Worm (Caenorhabditis elegans) whole organism, dauer: ENCODE data around the gene srx-78.

Experiments used
- unc-62 ChIP-seq: sonication (generic microtip); optimal IDR thresholded peaks from 2 replicates; lab custom pipeline; 2017; ENCODE audit warnings: missing biosample characterization, missing genetic modification reagents, missing genetic modification characterization

Gene srx-78

ce11 chrV:15094749-15095148, at the start of gene srx-78:
Gene srx-78 (plus strand): TSS chrV:15095049.
- no peak for TF ChIP-seq unc-62 (GFP tag; lab: Kevin White, UChicago)

ce11 chrV:15048107-15048506, 46.7 kb upstream of the srx-78 start, which contains the start of gene sdc-3:
Gene sdc-3 (minus strand): TSS chrV:15048207.
- no peak for TF ChIP-seq unc-62 (GFP tag; lab: Kevin White, UChicago)

- TF ChIP-seq unc-62 (GFP tag; lab: Kevin White, UChicago): no peak
Observed at ce11 chrV:15051720-15052119, 43.1 kb upstream of the srx-78 start.

DNA sequence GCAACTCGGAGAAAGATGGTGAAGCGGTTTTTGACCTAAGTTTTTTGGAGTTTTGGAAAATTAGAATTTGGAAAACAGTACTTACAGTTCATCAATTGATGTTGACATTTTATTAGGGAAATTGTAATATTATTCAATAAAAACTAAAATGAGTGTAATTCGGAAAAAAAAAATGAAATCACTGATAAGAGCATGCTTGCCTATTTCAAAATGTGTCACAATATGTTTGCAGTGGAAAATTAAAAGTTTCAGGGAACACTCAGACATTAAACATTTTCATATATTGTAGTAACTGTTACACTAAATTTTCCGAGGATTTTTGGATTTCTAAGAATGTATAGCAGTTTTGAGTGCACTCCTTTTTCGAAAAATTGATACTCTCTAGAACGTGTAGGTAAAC, 42.5 kb upstream of the srx-78 start, which contains the start of the genes fbxa-82 and C25D7.5:
Gene fbxa-82 (minus strand): TSS at position 163 of the 400 bp plus-strand sequence.
Gene C25D7.5 (plus strand): TSS at position 283 of the 400 bp plus-strand sequence.
- no peak for TF ChIP-seq unc-62 (GFP tag; lab: Kevin White, UChicago)

- TF ChIP-seq unc-62 (GFP tag; lab: Kevin White, UChicago): no peak
Observed at ce11 chrV:15054733-15055132, 40.1 kb upstream of the srx-78 start.

ce11 chrV:15055873-15056272, 39.0 kb upstream of the srx-78 start, which contains the start of gene C25D7.16:
Gene C25D7.16 (plus strand): TSS chrV:15056173.
- no peak for TF ChIP-seq unc-62 (GFP tag; lab: Kevin White, UChicago)

DNA sequence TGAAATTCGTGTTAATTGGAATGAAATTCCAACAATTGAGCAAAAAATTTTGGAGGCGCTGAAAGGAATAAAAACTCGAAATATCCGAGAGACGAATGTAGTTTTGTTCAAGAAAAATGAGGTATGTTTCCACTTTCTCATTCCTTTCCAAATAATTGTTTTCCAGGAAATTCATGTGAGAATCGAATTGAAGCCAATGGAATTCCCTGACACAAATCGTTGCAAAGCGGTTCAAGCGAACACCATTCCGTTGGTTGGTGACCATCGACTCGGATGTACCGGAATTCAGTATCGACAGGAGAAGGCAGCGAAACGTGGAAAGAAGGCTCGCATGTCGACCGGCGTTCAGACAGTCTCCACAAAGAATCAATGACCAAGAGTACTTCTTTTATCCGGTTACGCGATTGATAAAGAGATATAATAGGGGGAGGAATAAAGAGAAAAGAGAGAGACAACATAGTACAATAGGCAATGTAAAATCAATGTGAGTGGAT, 38.5 kb upstream of the srx-78 start:
- TF ChIP-seq unc-62 (GFP tag; lab: Kevin White, UChicago): no peak

DNA sequence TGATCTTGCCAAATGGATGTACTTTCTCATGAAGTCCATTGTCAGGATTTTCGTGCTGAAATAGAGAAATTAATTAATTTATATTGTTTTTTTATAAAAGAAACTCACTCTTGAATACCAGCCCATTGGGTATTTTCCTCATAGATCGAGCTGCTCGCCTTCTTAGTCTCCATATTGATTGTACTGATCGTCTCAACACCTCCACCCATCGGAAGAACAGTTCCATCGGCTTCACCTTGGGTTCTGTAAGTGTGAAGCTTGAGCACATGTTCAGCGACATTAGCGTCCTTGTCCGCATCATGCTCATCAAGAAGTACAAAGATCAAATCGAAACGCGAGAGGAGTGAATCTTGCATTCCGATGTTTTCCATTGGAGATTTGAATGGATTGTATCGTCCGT, 37.1 kb upstream of the srx-78 start:
- TF ChIP-seq unc-62 (GFP tag; lab: Kevin White, UChicago): no peak

- TF ChIP-seq unc-62 (GFP tag; lab: Kevin White, UChicago): no peak
Observed at ce11 chrV:15058423-15058822, 36.4 kb upstream of the srx-78 start.

- no peak for TF ChIP-seq unc-62 (GFP tag; lab: Kevin White, UChicago)
Observed at ce11 chrV:15058965-15059364, 35.9 kb upstream of the srx-78 start.

- no peak for TF ChIP-seq unc-62 (GFP tag; lab: Kevin White, UChicago)
Observed at ce11 chrV:15059534-15059933, 35.3 kb upstream of the srx-78 start, which contains the start of the genes mcm-3 and C25D7.15. Gene mcm-3 (minus strand): TSS chrV:15059599. Gene C25D7.15 (plus strand): TSS chrV:15059808.

DNA sequence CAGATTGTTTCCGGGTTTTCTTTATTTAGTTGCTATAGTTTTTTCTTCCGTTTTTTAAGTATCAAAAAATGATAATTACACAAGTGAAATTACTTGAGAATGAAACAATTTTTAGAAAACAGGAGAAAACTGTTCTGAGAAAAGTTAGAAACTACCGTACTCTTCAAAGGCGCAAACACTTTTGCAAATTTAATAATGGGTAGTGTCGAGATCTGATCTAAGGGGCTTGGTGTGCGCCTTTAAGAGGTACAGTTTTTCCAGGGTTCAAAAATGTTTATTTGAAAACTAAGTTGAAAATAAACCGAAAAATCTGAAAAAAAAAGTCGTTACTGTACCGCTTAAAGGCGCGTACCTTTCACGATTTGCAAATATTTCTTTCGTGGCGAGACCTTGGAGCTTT, 34.3 kb upstream of the srx-78 start:
- TF ChIP-seq unc-62 (GFP tag; lab: Kevin White, UChicago): no peak

- TF ChIP-seq unc-62 (GFP tag; lab: Kevin White, UChicago): no peak
Observed at ce11 chrV:15063987-15064386, 30.9 kb upstream of the srx-78 start, which contains the start of gene rap-2. Gene rap-2 (minus strand): TSS chrV:15064087.

ce11 chrV:15065068-15065744, 29.6 kb upstream of the srx-78 start, which contains the start of gene C25D7.9:
Gene C25D7.9 (plus strand): TSS chrV:15065135.
- TF ChIP-seq unc-62 (GFP tag; lab: Kevin White, UChicago): no peak

ce11 chrV:15065837-15066348, 29.0 kb upstream of the srx-78 start, which contains the start of gene otub-1:
Gene otub-1 (plus strand): TSS chrV:15066298.
- no peak for TF ChIP-seq unc-62 (GFP tag; lab: Kevin White, UChicago)

DNA sequence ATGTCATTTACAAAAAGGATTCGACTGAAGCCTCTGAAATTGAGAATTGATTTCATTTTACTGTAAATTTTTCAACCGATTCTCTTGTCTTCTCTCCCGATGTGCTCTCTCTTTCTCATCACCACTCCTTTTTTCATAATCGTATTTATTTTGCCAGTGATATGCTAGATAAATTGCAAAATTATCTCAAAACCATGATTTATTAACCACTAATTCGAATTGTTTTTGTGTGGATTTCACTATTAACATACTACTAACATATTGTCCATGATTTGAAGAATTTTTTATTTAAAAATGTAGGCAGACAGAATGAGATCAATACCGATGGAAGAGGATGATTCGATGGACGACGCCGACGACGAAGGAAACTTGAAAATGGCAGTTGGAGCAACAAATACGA, 27.7 kb upstream of the srx-78 start, which contains the start of gene C25D7.10:
Gene C25D7.10 (plus strand): TSS at position 301 of the 400 bp plus-strand sequence.
- no peak for TF ChIP-seq unc-62 (GFP tag; lab: Kevin White, UChicago)
